Worm (Caenorhabditis elegans) whole organism, dauer: Measurements from ENCODE around the gene T01B6.1.

Experiments
- unc-62 ChIP-seq: sonication (generic microtip); optimal IDR thresholded peaks from 2 replicates; lab custom pipeline; 2017; ENCODE audit warnings: missing biosample characterization, missing genetic modification reagents, missing genetic modification characterization

T01B6.1 gene

DNA sequence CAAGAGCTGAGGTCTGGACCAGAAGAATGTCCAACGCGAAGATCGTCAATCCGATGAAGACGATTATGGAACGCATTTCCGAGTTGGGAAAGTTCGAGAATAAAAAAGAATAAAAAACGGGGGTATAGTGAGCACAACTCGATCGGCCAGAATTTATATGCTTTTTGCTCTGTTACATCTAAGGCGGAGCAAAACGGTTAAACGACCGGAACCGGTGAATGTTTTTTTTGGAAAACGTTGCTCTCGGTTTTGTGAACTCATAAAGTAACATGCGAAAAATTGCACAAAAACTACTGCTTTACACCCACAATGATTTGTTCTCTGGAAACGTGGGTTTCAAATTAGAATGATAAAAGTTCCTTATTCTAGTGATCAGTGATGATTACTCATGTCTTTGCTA is 6.5 kb downstream of the T01B6.1 start, which contains the start of gene nlp-22:
TSS of gene nlp-22 (minus strand) at position 101 of the 400 bp plus-strand sequence.
- TF ChIP-seq unc-62 (GFP tag; lab: Kevin White, UChicago), result no peak

- TF ChIP-seq unc-62 (GFP tag; lab: Kevin White, UChicago), result no peak
These were observed 7.4 kb downstream of the T01B6.1 start, which contains the start of gene nlp-23 for ce11 chrX:2342859-2343258. nlp-23 (minus strand) TSS chrX:2342959.

- TF ChIP-seq unc-62 (GFP tag; lab: Kevin White, UChicago), result no peak
These were observed 8.6 kb downstream of the T01B6.1 start for ce11 chrX:2344104-2344503.

ce11 chrX:2344666-2345065 is 9.2 kb downstream of the T01B6.1 start, which contains the start of gene nlp-2:
nlp-2 (minus strand) TSS chrX:2344766.
- no peak for TF ChIP-seq unc-62 (GFP tag; lab: Kevin White, UChicago)

DNA sequence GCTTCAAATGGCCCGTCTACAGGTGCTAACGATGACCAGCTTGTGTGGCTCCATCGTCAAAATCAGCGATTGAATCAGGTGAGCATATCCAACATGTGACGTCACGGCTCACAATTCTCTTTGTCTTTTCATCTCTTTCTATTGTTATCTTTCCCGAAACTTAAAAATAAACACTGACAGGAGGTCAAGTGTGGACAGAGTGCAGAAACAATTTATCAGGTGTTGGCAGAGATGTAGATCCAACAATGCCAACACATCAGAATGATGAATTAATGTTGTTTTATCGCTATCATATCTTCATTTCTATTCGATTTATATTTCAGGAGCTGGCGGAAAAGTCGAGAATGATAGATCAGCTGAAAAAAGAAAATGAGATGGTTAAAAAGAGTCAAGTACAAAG is 12.5 kb downstream of the T01B6.1 start:
- no peak for TF ChIP-seq unc-62 (GFP tag; lab: Kevin White, UChicago)

DNA sequence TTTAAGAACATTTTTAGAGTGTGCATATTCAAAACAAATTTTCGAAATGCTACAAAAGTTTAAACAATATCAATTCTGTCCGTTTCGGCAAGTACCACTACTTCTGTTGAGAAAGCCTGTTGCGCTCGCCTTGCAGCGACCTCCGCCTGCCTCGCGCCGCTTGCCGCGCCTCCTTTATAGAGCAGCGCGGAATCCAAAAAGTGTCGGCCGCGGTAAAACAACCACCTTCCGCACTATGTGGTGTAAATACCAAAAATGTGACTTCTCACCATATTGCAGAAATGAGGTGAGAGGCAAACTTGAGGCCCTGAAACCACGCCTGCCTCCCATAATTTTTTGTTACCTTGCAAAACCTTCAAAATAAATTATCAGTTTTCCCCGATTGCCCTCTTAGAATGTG is 17.4 kb downstream of the T01B6.1 start:
- no peak for TF ChIP-seq unc-62 (GFP tag; lab: Kevin White, UChicago)

DNA sequence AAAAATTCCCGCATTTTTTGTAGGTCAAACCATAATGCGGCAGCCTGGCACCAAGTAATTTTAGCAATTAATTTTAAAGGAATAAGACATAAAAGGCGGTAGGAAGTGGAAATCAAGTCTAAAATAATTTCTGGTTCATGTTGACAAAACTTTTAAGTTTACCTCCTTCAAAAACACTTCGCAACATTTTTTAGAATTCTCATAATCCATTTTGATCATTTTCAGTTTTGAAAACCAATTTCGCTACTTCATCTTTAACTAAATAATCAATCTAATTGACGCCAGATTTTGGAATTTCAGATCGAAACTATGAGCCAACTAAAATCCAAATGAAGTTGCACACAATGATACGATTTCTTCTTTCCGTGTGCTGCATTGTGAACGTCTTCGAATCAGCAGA is 24.3 kb downstream of the T01B6.1 start, which contains the start of gene lgc-40:
TSS of gene lgc-40 (plus strand) at position 301 of the 400 bp plus-strand sequence.
- no peak for TF ChIP-seq unc-62 (GFP tag; lab: Kevin White, UChicago)

- TF ChIP-seq unc-62 (GFP tag; lab: Kevin White, UChicago), result no peak
These were observed 27.4 kb downstream of the T01B6.1 start for ce11 chrX:2362872-2363271.

DNA sequence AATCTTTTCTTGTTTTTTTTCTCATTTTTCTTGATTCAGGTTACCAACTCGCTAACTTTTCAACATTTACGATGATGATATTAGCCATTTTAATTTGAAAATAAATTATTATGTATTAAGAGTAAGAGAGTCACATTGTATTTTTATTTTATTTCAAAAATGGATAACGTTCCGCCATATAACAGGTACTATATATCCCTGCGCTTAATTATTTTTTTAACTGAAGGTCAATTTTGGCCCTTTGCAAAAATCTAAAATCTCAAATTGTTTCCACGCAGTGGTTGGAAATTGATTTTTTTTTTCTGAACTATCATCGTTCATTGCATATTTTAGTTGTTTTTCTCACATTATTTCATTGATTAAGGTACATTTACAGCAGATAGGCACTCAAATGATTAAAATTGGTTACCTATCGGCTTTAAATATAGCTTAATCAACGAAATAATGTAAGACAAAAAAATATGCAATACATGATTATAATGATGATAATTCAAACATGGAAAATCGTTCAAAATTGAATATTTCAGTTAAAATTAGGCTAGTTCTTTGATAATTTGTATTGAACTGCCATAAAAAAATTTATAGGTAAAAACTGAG is 29.3 kb downstream of the T01B6.1 start:
- TF ChIP-seq unc-62 (GFP tag; lab: Kevin White, UChicago), result no peak

ce11 chrX:2365890-2366289 is 30.4 kb downstream of the T01B6.1 start, which contains the start of gene T24D8.6:
T24D8.6 (minus strand) TSS chrX:2365990.
- TF ChIP-seq unc-62 (GFP tag; lab: Kevin White, UChicago), result no peak

DNA sequence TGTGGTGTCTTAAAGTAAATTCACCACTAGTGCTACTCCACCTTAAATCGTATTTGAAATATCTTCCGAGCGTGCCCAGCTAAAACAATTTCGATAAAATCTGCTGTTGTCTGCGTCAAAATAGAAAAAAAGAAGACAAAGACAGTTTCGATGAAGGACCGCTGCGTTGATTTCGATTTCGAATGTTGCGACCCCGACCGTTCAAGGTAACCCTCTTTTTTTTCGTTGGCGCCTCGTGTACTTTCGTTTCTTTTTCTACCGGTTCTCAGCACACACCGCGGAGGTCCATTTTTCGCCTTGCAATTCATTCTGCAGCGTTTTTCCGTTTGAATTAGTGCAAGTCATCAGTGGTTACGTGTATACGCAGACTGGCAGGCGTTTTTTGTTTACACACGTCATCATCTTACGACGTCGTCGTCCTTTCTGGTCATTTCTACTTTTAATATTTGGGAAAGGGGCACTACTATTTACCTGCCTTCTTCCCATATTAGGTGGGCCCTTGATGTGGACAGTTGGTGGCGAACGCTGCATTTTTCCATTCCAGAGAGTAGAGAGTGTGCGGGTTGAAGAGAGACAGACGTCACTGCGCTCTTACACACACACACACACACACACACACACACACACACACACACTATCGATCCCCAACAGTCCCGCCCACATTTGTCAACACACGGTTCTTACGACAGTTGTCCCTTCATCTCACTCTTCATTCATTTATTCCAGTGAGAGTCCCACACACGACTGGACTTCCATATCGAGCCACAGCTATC is 32.7 kb downstream of the T01B6.1 start:
- no peak for TF ChIP-seq unc-62 (GFP tag; lab: Kevin White, UChicago)

DNA sequence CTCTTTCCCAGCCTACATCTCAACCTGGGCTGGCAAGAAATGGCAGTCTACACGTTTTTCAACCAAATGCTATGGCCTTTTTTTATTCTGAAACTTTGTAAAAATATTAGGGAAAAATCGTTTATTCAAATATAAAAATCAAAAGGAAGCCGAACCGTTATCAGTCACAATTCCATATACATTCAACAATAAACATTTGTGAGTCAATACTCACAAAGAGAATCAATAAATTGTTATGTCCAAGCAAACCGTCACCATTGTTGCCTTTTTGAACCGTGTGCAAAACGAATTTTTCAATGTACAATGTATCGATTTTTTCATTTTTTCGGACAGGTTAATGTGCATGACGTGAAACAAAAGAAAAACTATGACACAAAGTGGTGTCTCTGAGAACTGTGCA is 33.6 kb downstream of the T01B6.1 start:
- TF ChIP-seq unc-62 (GFP tag; lab: Kevin White, UChicago), result no peak

ce11 chrX:2370655-2371054 is 35.2 kb downstream of the T01B6.1 start:
- no peak for TF ChIP-seq unc-62 (GFP tag; lab: Kevin White, UChicago)

DNA sequence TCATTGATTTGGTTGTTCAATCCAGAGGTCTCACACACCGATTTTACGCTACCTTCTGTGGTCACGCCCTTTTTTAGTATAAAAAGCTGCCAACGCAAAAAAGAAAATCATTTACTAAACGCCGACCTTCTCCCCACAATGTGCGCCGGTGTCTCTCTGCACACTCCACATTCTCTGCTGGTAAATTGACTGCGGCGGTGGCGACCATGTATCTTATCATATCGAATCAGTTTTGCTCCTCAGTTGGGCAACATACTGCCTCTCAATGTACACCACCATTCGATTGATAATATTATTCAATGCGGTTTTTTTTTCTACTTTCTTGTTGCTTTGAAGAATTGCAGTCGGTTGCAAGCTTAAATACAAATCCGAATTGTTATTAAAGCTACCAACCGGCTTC is 36.6 kb downstream of the T01B6.1 start:
- TF ChIP-seq unc-62 (GFP tag; lab: Kevin White, UChicago), result no peak

ce11 chrX:2375300-2376035 is 40.0 kb downstream of the T01B6.1 start, which contains the start of gene F47G3.3:
F47G3.3 (plus strand) TSS chrX:2375985.
- TF ChIP-seq unc-62 (GFP tag; lab: Kevin White, UChicago), result no peak

- TF ChIP-seq unc-62 (GFP tag; lab: Kevin White, UChicago), result no peak
These were observed 45.3 kb downstream of the T01B6.1 start for ce11 chrX:2380818-2381217.
